Fruit fly (Drosophila melanogaster): Measurements from ENCODE around the gene CG18417.

Gene CG18417

DNA sequence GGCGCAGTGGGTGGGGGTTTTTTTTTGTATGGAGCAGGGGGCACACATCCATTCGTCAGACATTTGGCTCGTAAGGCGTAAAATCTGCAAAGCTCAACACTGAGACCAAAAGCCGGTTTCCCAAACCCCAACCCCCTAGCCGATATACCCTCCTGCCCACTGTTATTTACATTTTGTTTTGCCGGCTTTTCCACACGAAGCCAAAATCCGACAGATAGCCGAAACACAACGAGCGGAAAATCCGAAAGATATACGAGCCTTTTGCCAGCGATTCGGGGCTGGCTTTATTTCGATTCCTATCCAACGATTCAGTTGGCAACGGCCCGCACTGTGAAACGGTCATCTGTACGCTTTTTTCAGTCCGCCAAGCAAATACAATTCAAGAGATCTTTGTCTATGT, 23.6 kb downstream of the CG18417 start, which contains the start of gene CG42458 (continued):
- TF ChIP-seq nerfin-1 (tag; optimal IDR thresholded peaks at IDR 0.05) (peak; percentile 19), CG5180 (GFP tag; optimal IDR thresholded peaks at IDR 0.05) (no peak), CG4360 (GFP tag; IDR thresholded peaks at IDR 0.05) (no peak), CG7357 (GFP tag; IDR thresholded peaks at IDR 0.05) (no peak), CG18476 (GFP tag; optimal IDR thresholded peaks at IDR 0.05) (no peak), Sox100B (GFP tag; optimal IDR thresholded peaks at IDR 0.05) (no peak), CG3726 (GFP tag; IDR thresholded peaks at IDR 0.05) (no peak; the same call in 2 of the 3 replicates), CG31365 (tag; optimal IDR thresholded peaks at IDR 0.05) (no peak), CG6254 (GFP tag; optimal IDR thresholded peaks at IDR 0.05) (no peak), sc (optimal IDR thresholded peaks at IDR 0.05) (no peak), sc (GFP tag; optimal IDR thresholded peaks at IDR 0.05) (no peak), CG15601 (tag; optimal IDR thresholded peaks at IDR 0.05) (no peak), Lim3 (GFP tag; IDR thresholded peaks at IDR 0.05) (no peak), CG5245 (GFP tag; optimal IDR thresholded peaks at IDR 0.05) (no peak), crp (GFP tag; optimal IDR thresholded peaks at IDR 0.05) (no peak), CG15269 (tag; optimal IDR thresholded peaks at IDR 0.05) (no peak), nerfin-2 (GFP tag; IDR thresholded peaks at IDR 0.05; ENCODE audit: partially characterized antibody) (no peak), GATAe (GFP tag; conservative IDR thresholded peaks at IDR 0.05) (no peak), CG10267 (tag; optimal IDR thresholded peaks at IDR 0.05) (no peak), al (GFP tag; IDR thresholded peaks at IDR 0.05) (no peak), HLH3B (GFP tag; IDR thresholded peaks at IDR 0.05) (0 out of 2 replicates have a peak, but pooled peaks have one; percentile 22), phol (tag; optimal IDR thresholded peaks at IDR 0.05) (no peak), CG18599 (GFP tag; optimal IDR thresholded peaks at IDR 0.05) (peak; percentile 34), fd96Cb (tag; optimal IDR thresholded peaks at IDR 0.05) (no peak), da (GFP tag; optimal IDR thresholded peaks at IDR 0.05) (no peak), Antp (GFP tag; optimal IDR thresholded peaks at IDR 0.05) (no peak), dimm (GFP tag; IDR thresholded peaks at IDR 0.05) (no peak), D19B (GFP tag; optimal IDR thresholded peaks at IDR 0.05) (no peak), sim (GFP tag; IDR thresholded peaks at IDR 0.05) (no peak), amos (GFP tag; IDR thresholded peaks at IDR 0.05; ENCODE audit: partially characterized antibody) (peak; percentile 16; the same call in 1 of the 2 replicates), tna (GFP tag; IDR thresholded peaks at IDR 0.05; ENCODE audit: partially characterized antibody) (no peak), pros (GFP tag; optimal IDR thresholded peaks at IDR 0.05) (no peak), fd3F (GFP tag; optimal IDR thresholded peaks at IDR 0.05) (no peak), Nf-YC (tag; optimal IDR thresholded peaks at IDR 0.05) (peak; percentile 85), lbe (GFP tag; optimal IDR thresholded peaks at IDR 0.05) (no peak), Bgb (GFP tag; IDR thresholded peaks at IDR 0.05; ENCODE audit: partially characterized antibody) (peak; percentile 16; the same call in 1 of the 2 replicates), Poxn (GFP tag; IDR thresholded peaks at IDR 0.05) (no peak), cg (GFP tag; optimal IDR thresholded peaks at IDR 0.05) (no peak)

DNA sequence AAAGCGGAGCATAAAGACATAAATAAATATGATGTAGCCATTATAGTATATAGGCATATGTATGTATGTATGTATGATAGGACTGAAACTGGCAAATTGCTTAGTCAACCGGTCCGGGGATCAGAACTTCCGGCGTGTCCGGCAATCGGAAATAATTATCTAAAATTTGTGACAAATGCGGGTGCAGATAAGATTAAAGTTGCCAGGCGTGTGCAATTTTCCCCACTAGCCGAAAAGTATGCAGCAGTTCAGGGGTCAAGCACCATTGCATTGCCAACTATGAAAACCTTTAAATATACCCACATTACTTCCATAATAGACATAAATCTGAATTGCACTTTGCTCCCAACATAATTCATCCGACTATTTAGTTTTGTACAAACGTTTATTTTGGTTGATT, 32.4 kb downstream of the CG18417 start:
- 0 out of 4 replicates have a peak, but pooled peaks have one; percentile 57 for TF ChIP-seq chinmo (GFP tag; IDR thresholded peaks at IDR 0.05; ENCODE audit: partially characterized antibody)
- no peak for TF ChIP-seq CG33557 (GFP tag; optimal IDR thresholded peaks at IDR 0.05)
- TF ChIP-seq stwl (tag; optimal IDR thresholded peaks at IDR 0.05), result peak; percentile 15
- TF ChIP-seq CG2199 (GFP tag; IDR thresholded peaks at IDR 0.05), result peak; percentile 60; the same call in 2 of the 3 replicates
- peak; percentile 65 for TF ChIP-seq GATAe (GFP tag; conservative IDR thresholded peaks at IDR 0.05)
- peak; percentile 19 for TF ChIP-seq gcm (GFP tag; optimal IDR thresholded peaks at IDR 0.05)
- TF ChIP-seq exex (tag; optimal IDR thresholded peaks at IDR 0.05), result peak; percentile 74
- no peak for TF ChIP-seq CG1792 (GFP tag; optimal IDR thresholded peaks at IDR 0.05)
- TF ChIP-seq mirr (GFP tag; optimal IDR thresholded peaks at IDR 0.05), result peak; percentile 11
- TF ChIP-seq CG2129 (GFP tag; IDR thresholded peaks at IDR 0.05; ENCODE audit: partially characterized antibody), result no peak
- TF ChIP-seq CG8290 (GFP tag; optimal IDR thresholded peaks at IDR 0.05), result no peak
- TF ChIP-seq CG8290 (tag; optimal IDR thresholded peaks at IDR 0.05), result peak in 1 of 2 experiments; percentile 30
- peak; percentile 47 for TF ChIP-seq grn (GFP tag; optimal IDR thresholded peaks at IDR 0.05)
- peak; percentile 64 for TF ChIP-seq lab (GFP tag; optimal IDR thresholded peaks at IDR 0.05)
- TF ChIP-seq CG13287 (GFP tag; IDR thresholded peaks at IDR 0.05; ENCODE audit: partially characterized antibody), result 0 out of 2 replicates have a peak, but pooled peaks have one; percentile 7

All from whole organism, embryonic.